Worm (Caenorhabditis elegans) whole organism, late embryonic: ENCODE measurements around the gene srlf-20.

ENCODE experiments used
- C08G9.2 ChIP-seq: sonication (generic microtip); optimal IDR thresholded peaks from 2 replicates; lab custom pipeline; 2016; ENCODE audit warnings: mild to moderate bottlenecking, missing genetic modification characterization, moderate library complexity, missing compliant biosample characterization
- K09A11.1 ChIP-seq: sonication (generic microtip); optimal IDR thresholded peaks from 2 replicates; lab custom pipeline; 2017; ENCODE audit warnings: antibody characterized with exemption, mild to moderate bottlenecking, missing genetic modification characterization, missing compliant biosample characterization; ENCODE audit not compliant: insufficient read depth
- T23F11.4 ChIP-seq: fragments of 200-800 bp; sonication (Bioruptor generic); optimal IDR thresholded peaks from 2 replicates; lab custom pipeline; 2018; ENCODE audit warnings: mild to moderate bottlenecking, missing genetic modification characterization, missing compliant biosample characterization
- Y22D7AL.16 ChIP-seq: sonication (generic microtip); optimal IDR thresholded peaks from 2 replicates; lab custom pipeline; 2016; ENCODE audit warnings: missing genetic modification characterization, missing compliant biosample characterization
- ahr-1 ChIP-seq: sonication (generic microtip); optimal IDR thresholded peaks from 2 replicates; lab custom pipeline; 2016; ENCODE audit warnings: missing genetic modification characterization, missing compliant biosample characterization
- ceh-18 ChIP-seq: sonication (generic microtip); optimal IDR thresholded peaks from 2 replicates; lab custom pipeline; 2016; ENCODE audit warnings: missing genetic modification characterization, missing compliant biosample characterization
- ceh-2 ChIP-seq: sonication (generic microtip); optimal IDR thresholded peaks from 2 replicates; lab custom pipeline; 2016; ENCODE audit warnings: missing genotype, missing genetic modification characterization, missing compliant biosample characterization
- ceh-22 ChIP-seq: sonication (generic microtip); optimal IDR thresholded peaks from 2 replicates; lab custom pipeline; 2017; ENCODE audit warnings: missing biosample characterization, missing genetic modification characterization
- ceh-24 ChIP-seq: sonication (generic microtip); optimal IDR thresholded peaks from 2 replicates; lab custom pipeline; 2016; ENCODE audit warnings: mild to moderate bottlenecking, missing genetic modification characterization, missing compliant biosample characterization
- ceh-30 ChIP-seq: fragments of 150-350 bp; optimal IDR thresholded peaks from 2 replicates; lab custom pipeline; 2014; ENCODE audit warnings: missing biosample characterization, missing genetic modification characterization
- ceh-31 ChIP-seq: sonication (generic microtip); optimal IDR thresholded peaks from 2 replicates; lab custom pipeline; 2016; ENCODE audit warnings: missing genetic modification characterization, missing compliant biosample characterization
- ceh-34 ChIP-seq: sonication (generic microtip); optimal IDR thresholded peaks from 2 replicates; lab custom pipeline; 2016; ENCODE audit warnings: mild to moderate bottlenecking, missing genetic modification characterization, missing compliant biosample characterization
- ceh-45 ChIP-seq: fragments of 200-800 bp; sonication (Bioruptor generic); IDR thresholded peaks from 2 replicates; pipeline ENCODE4 v1.3.6; 2022; ENCODE audit warnings: missing genetic modification reagents, missing genetic modification characterization, missing compliant biosample characterization
- ceh-6 ChIP-seq: fragments of 200-800 bp; sonication (Bioruptor generic); optimal IDR thresholded peaks from 2 replicates; lab custom pipeline; 2018; ENCODE audit warnings: mild to moderate bottlenecking, missing genetic modification characterization, missing compliant biosample characterization
- dmd-4 ChIP-seq: sonication (generic microtip); optimal IDR thresholded peaks from 2 replicates; lab custom pipeline; 2016; ENCODE audit warnings: borderline replicate concordance, missing genetic modification characterization, missing compliant biosample characterization
- dve-1 ChIP-seq: sonication (generic microtip); optimal IDR thresholded peaks from 2 replicates; lab custom pipeline; 2017; ENCODE audit warnings: antibody characterized with exemption, mild to moderate bottlenecking, missing genetic modification characterization, missing compliant biosample characterization
- fax-1 ChIP-seq: sonication (generic microtip); optimal IDR thresholded peaks from 2 replicates; lab custom pipeline; 2016; ENCODE audit warnings: missing genotype, missing genetic modification characterization, missing compliant biosample characterization
- fkh-10 ChIP-seq: fragments of 150-350 bp; optimal IDR thresholded peaks from 2 replicates; lab custom pipeline; 2014; ENCODE audit warnings: missing biosample characterization, missing genetic modification reagents, missing genetic modification characterization
- fkh-6 ChIP-seq: sonication (generic microtip); optimal IDR thresholded peaks from 2 replicates; lab custom pipeline; 2016; ENCODE audit warnings: missing genetic modification characterization, missing compliant biosample characterization
- gmeb-2 ChIP-seq: sonication (generic microtip); optimal IDR thresholded peaks from 2 replicates; lab custom pipeline; 2016; ENCODE audit warnings: missing genetic modification characterization, inconsistent platforms, missing compliant biosample characterization
- hlh-6 ChIP-seq: sonication (generic microtip); optimal IDR thresholded peaks from 2 replicates; lab custom pipeline; 2016; ENCODE audit warnings: missing genotype, missing genetic modification characterization, missing compliant biosample characterization
- lim-6 ChIP-seq: sonication (generic microtip); optimal IDR thresholded peaks from 2 replicates; lab custom pipeline; 2016; ENCODE audit warnings: missing genetic modification characterization, missing compliant biosample characterization
- odd-2 ChIP-seq: sonication (generic microtip); optimal IDR thresholded peaks from 2 replicates; lab custom pipeline; 2017; ENCODE audit warnings: antibody characterized with exemption, mild to moderate bottlenecking, missing genetic modification characterization, missing compliant biosample characterization
- pat-9 ChIP-seq: fragments of 200-800 bp; sonication (Bioruptor generic); optimal IDR thresholded peaks from 2 replicates; lab custom pipeline; 2018; ENCODE audit warnings: mild to moderate bottlenecking, missing genetic modification characterization, moderate library complexity, missing compliant biosample characterization
- pha-2 ChIP-seq: sonication (generic microtip); optimal IDR thresholded peaks from 2 replicates; lab custom pipeline; 2017; ENCODE audit warnings: mild to moderate bottlenecking, missing genetic modification characterization, missing compliant biosample characterization
- pha-4 ChIP-seq: fragments of 150-350 bp; optimal IDR thresholded peaks from 2 replicates; lab custom pipeline; 2018; ENCODE audit warnings: missing biosample characterization, missing genetic modification reagents, missing genetic modification characterization
- rnt-1 ChIP-seq: sonication (generic microtip); optimal IDR thresholded peaks from 2 replicates; lab custom pipeline; 2016; ENCODE audit warnings: missing genetic modification characterization, missing compliant biosample characterization
- sdc-2 ChIP-seq: sonication (generic microtip); optimal IDR thresholded peaks from 2 replicates; lab custom pipeline; 2016; ENCODE audit warnings: missing genotype, missing genetic modification characterization, missing compliant biosample characterization
- sox-2 ChIP-seq: fragments of 200-800 bp; sonication (Bioruptor generic); IDR thresholded peaks from 2 replicates; pipeline ENCODE4 v1.3.6; 2022; ENCODE audit warnings: missing genetic modification reagents, missing genetic modification characterization, missing compliant biosample characterization
- syd-9 ChIP-seq: sonication (generic microtip); optimal IDR thresholded peaks from 2 replicates; lab custom pipeline; 2016; ENCODE audit warnings: mild to moderate bottlenecking, missing genetic modification characterization, moderate library complexity, missing compliant biosample characterization
- tbx-2 ChIP-seq: sonication (generic microtip); optimal IDR thresholded peaks from 2 replicates; lab custom pipeline; 2016; ENCODE audit warnings: missing genetic modification characterization, missing compliant biosample characterization
- tbx-7 ChIP-seq: sonication (generic microtip); optimal IDR thresholded peaks from 2 replicates; lab custom pipeline; 2016; ENCODE audit warnings: missing genotype, missing genetic modification characterization, missing compliant biosample characterization
- ttx-3 ChIP-seq: sonication (generic microtip); optimal IDR thresholded peaks from 2 replicates; lab custom pipeline; 2016; ENCODE audit warnings: missing genetic modification reagents, missing genetic modification characterization, missing compliant biosample characterization
- unc-55 ChIP-seq: sonication (generic microtip); optimal IDR thresholded peaks from 2 replicates; lab custom pipeline; 2017; ENCODE audit warnings: missing biosample characterization, missing genetic modification reagents, missing genetic modification characterization
- unc-86 ChIP-seq: sonication (generic microtip); optimal IDR thresholded peaks from 2 replicates; lab custom pipeline; 2016; ENCODE audit warnings: missing genetic modification characterization, missing compliant biosample characterization
- ztf-16 ChIP-seq: sonication (generic microtip); optimal IDR thresholded peaks from 2 replicates; lab custom pipeline; 2017; ENCODE audit warnings: missing genetic modification characterization, missing compliant biosample characterization

srlf-20 gene

ce11 chrV:875945-876344 lies 17.8 kb upstream of the srlf-20 start, which contains the start of gene T02B11.9:
Gene T02B11.9 (plus strand): TSS chrV:876245.
- TF ChIP-seq dmd-4 (tag; lab: Kevin White, UChicago) (no peak), ceh-31 (no peak), sox-2 (no peak), T23F11.4 (GFP tag; lab: Kevin White, UChicago) (no peak), C08G9.2 (tag; lab: Kevin White, UChicago) (no peak), unc-55 (no peak), pha-4 (tag; lab: Kevin White, UChicago) (no peak), gmeb-2 (tag; lab: Kevin White, UChicago) (no peak), K09A11.1 (no peak), ceh-30 (tag; lab: Kevin White, UChicago) (no peak), fax-1 (tag; lab: Kevin White, UChicago) (no peak), fkh-10 (GFP tag; lab: Kevin White, UChicago) (no peak)

DNA sequence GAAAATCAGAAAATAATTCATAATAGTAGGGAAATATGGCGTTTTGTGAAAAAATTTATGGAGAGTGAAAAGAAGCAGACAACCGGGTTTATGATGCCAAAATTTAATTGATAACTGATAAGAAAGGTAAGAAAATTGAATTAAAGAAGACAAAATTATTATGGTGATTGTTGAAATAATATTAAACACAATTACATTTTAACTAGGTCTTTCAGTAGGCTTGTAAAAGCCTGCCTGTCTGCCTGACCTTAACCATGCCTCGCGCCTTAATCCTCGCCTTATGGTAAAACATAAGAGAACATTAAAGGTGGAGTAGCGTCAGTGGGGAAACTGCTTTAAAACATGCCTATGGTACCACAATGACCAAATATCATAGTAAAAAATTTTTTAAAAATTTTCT lies 15.2 kb upstream of the srlf-20 start, which contains the start of gene T02B11.8:
Gene T02B11.8 (minus strand): TSS at position 101 of the 400 bp plus-strand sequence.
- TF ChIP-seq unc-86 (no peak), ceh-2 (no peak), rnt-1 (tag; lab: Kevin White, UChicago) (no peak), gmeb-2 (tag; lab: Kevin White, UChicago) (no peak), ceh-45 (GFP tag; lab: Robert Waterston, UW) (no peak), tbx-7 (tag; lab: Kevin White, UChicago) (no peak), dve-1 (tag; lab: Kevin White, UChicago) (no peak), ztf-16 (no peak), ttx-3 (no peak)
- TF ChIP-seq, all 69 proteins: peak for 0

DNA sequence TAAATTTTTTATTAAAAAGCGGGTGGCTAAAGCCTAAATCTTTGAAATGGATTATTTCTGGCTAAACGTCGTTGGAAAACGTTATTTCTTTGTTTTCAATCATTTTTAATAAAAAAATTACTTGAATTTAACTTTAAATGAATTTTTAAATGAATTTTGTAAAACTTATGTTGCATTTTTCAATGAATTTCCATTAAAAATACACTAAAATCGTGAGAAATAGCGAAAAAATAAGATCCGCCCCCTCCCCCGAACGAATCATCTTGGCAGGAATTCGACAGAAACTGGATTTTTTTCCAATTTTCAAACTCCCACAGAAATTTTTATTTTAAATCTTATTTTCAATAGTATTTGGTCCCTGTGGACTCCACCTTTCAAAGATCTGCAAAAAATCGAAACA lies 14.6 kb upstream of the srlf-20 start, which contains the start of gene srg-53:
Gene srg-53 (plus strand): TSS at position 301 of the 400 bp plus-strand sequence.
- TF ChIP-seq ceh-34 (no peak), ceh-18 (tag; lab: Kevin White, UChicago) (no peak), ttx-3 (no peak), fax-1 (tag; lab: Kevin White, UChicago) (no peak), ceh-31 (no peak), ceh-22 (tag; lab: Kevin White, UChicago) (no peak), rnt-1 (tag; lab: Kevin White, UChicago) (no peak), ceh-6 (GFP tag; lab: Kevin White, UChicago) (no peak), hlh-6 (no peak), pat-9 (tag; lab: Kevin White, UChicago) (no peak), ceh-24 (tag; lab: Kevin White, UChicago) (no peak)
- TF ChIP-seq, all 69 proteins: peak for 0

DNA sequence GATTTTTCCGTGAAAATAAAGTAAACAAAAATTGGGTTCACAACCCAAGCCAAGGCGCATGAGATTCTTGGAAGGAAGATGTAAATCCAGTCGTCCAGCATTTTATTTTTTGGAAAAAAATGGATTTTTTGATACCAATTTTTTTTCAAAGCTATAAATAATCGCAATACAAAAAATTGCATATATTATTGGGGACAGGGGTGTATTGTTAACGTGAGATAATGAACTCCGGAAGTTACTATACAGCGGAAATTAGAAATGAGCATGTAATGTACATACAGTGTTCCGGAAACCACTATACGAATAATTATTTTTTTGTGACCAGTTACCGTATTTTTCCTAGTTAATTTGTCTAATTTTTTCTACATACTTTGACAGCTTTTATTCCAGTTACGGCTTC lies 9.4 kb upstream of the srlf-20 start, which contains the start of gene srj-38:
Gene srj-38 (minus strand): TSS at position 101 of the 400 bp plus-strand sequence.
- no peak for TF ChIP-seq syd-9 (tag; lab: Kevin White, UChicago)
- no peak for TF ChIP-seq hlh-6

DNA sequence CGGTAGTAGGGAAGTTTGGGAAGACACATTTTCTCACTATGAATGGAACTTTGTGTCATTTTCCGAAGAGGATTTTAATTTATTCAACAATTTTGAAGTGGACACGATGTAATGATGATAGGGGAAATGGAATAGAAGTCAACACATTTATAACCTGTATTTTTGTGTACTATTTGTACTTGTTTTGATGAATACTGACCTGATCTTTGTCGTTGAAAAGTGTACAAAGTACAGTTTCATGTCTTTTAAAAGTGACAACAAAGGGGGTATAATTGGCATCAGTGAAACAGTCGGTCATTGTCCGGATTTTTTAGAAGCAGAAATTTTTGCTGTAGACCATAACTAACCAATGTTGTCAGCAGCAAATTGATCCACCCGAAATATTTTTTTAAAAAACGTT lies 4.6 kb upstream of the srlf-20 start, which contains the start of gene T02B11.6:
Gene T02B11.6 (minus strand): TSS at position 101 of the 400 bp plus-strand sequence.
- TF ChIP-seq C08G9.2 (tag; lab: Kevin White, UChicago) (no peak), Y22D7AL.16 (no peak), lim-6 (no peak), odd-2 (tag; lab: Kevin White, UChicago) (no peak), sdc-2 (tag; lab: Kevin White, UChicago) (no peak), sox-2 (no peak), hlh-6 (no peak), pha-4 (tag; lab: Kevin White, UChicago) (no peak), ahr-1 (tag; lab: Kevin White, UChicago) (no peak), ttx-3 (no peak), ceh-30 (tag; lab: Kevin White, UChicago) (no peak), fax-1 (tag; lab: Kevin White, UChicago) (no peak), pha-2 (tag; lab: Kevin White, UChicago) (no peak), tbx-7 (tag; lab: Kevin White, UChicago) (no peak), fkh-6 (tag; lab: Kevin White, UChicago) (no peak), tbx-2 (tag; lab: Kevin White, UChicago) (no peak)
